Worm (Caenorhabditis elegans) whole organism, L4 larva: ENCODE measurements around the gene W08E12.6.

ENCODE experiments used
- R02D3.7 ChIP-seq: fragments of 150-350 bp; sonication (generic microtip); optimal IDR thresholded peaks from 3 replicates; lab custom pipeline; 2014; ENCODE audit warnings: missing biosample characterization, missing genetic modification characterization
- ZK546.5 ChIP-seq, 2 experiments: sonication (generic microtip); optimal IDR thresholded peaks; 2 replicates each; lab custom pipeline; 2017; ENCODE audit warnings: missing biosample characterization in 2 of 2, missing genetic modification characterization in 2 of 2
- aly-2 ChIP-seq: sonication (generic microtip); optimal IDR thresholded peaks from 2 replicates; lab custom pipeline; 2018; ENCODE audit warnings: missing biosample characterization, missing genetic modification characterization
- ceh-82 ChIP-seq: sonication (generic microtip); optimal IDR thresholded peaks from 2 replicates; lab custom pipeline; 2017; ENCODE audit warnings: missing biosample characterization, missing genetic modification characterization
- fos-1 ChIP-seq: fragments of 150-350 bp; optimal IDR thresholded peaks from 2 replicates; lab custom pipeline; 2014; ENCODE audit warnings: missing biosample characterization, missing genetic modification characterization
- lin-13 ChIP-seq: fragments of 150-350 bp; optimal IDR thresholded peaks from 2 replicates; lab custom pipeline; 2014; ENCODE audit warnings: missing biosample characterization, missing genetic modification reagents, missing genetic modification characterization
- lin-15B ChIP-seq: fragments of 150-350 bp; sonication (generic microtip); optimal IDR thresholded peaks from 3 replicates; lab custom pipeline; 2014; ENCODE audit warnings: missing biosample characterization, missing genetic modification characterization
- lsy-2 ChIP-seq, 2 experiments: fragments of 150-350 bp in 1 of 2; sonication (generic microtip) in 1 of 2; optimal IDR thresholded peaks; 2 replicates each; lab custom pipeline; 2014 to 2017; ENCODE audit warnings: missing biosample characterization in 2 of 2, missing genetic modification characterization in 2 of 2
- mdl-1 ChIP-seq, 2 experiments: fragments of 150-350 bp in 1 of 2; sonication (generic microtip) in 1 of 2; optimal IDR thresholded peaks; 2 replicates each; lab custom pipeline; 2014 to 2017; ENCODE audit warnings: missing biosample characterization in 2 of 2, missing genetic modification characterization in 2 of 2
- mep-1 ChIP-seq: fragments of 150-350 bp; sonication (generic microtip); optimal IDR thresholded peaks from 3 replicates; lab custom pipeline; 2014; ENCODE audit warnings: missing biosample characterization, missing genetic modification characterization
- nhr-42 ChIP-seq: fragments of 200-800 bp; sonication (Bioruptor generic); IDR thresholded peaks from 2 replicates; pipeline ENCODE4 v1.3.6; 2022; ENCODE audit warnings: missing genetic modification characterization, missing compliant biosample characterization
- unc-130 ChIP-seq: sonication (generic microtip); optimal IDR thresholded peaks from 2 replicates; lab custom pipeline; 2016; ENCODE audit warnings: missing genetic modification reagents, missing genetic modification characterization, missing compliant biosample characterization
- vab-7 ChIP-seq: fragments of 200-800 bp; sonication (Bioruptor generic); IDR thresholded peaks from 2 replicates; pipeline ENCODE4 v1.3.6; 2022; ENCODE audit warnings: missing genetic modification reagents, missing genetic modification characterization, missing compliant biosample characterization

- TF ChIP-seq mep-1 (tag; lab: Kevin White, UChicago), result no peak
- no peak for TF ChIP-seq unc-130 (GFP tag; lab: Kevin White, UChicago)
- TF ChIP-seq lsy-2 (tag; optimal IDR thresholded peaks at IDR 0.05; lab: Kevin White, UChicago), result no peak
- TF ChIP-seq fos-1 (tag; lab: Kevin White, UChicago), result no peak
- no peak for TF ChIP-seq nhr-42
- no peak for TF ChIP-seq R02D3.7 (tag; lab: Kevin White, UChicago)
- no peak for TF ChIP-seq vab-7 (GFP tag; lab: Robert Waterston, UW)
- no peak for TF ChIP-seq aly-2 (tag; lab: Kevin White, UChicago)
- no peak for TF ChIP-seq mdl-1 (tag; optimal IDR thresholded peaks at IDR 0.05; lab: Kevin White, UChicago)
- TF ChIP-seq ZK546.5 (tag; optimal IDR thresholded peaks at IDR 0.05; lab: Kevin White, UChicago), result no peak
- no peak for TF ChIP-seq lin-15B (tag; lab: Kevin White, UChicago)
- TF ChIP-seq ceh-82 (tag; lab: Kevin White, UChicago), result no peak
- no peak for TF ChIP-seq lin-13
Observed at ce11 chrIV:3252047-3252446, 46.4 kb upstream of the W08E12.6 start.
